Worm (Caenorhabditis elegans) whole organism, L1 larva: Measurements from ENCODE around the gene F10E7.2.
"Not testable (repeated sequence)": the region's sequence is repeated elsewhere in the genome, so short reads cannot be mapped to it uniquely, and the experiment has no call there.

Experiments
- C16A3.4 ChIP-seq: fragments of 150-350 bp; optimal IDR thresholded peaks from 2 replicates; lab custom pipeline; 2014; ENCODE audit warnings: missing biosample characterization, missing genetic modification characterization
- F16B12.6 ChIP-seq: fragments of 150-350 bp; optimal IDR thresholded peaks from 2 replicates; lab custom pipeline; 2014; ENCODE audit warnings: missing biosample characterization, missing genetic modification characterization
- aha-1 ChIP-seq: fragments of 150-350 bp; optimal IDR thresholded peaks from 2 replicates; lab custom pipeline; 2014; ENCODE audit warnings: missing biosample characterization, missing genetic modification characterization
- ama-1 ChIP-seq: fragments of 150-350 bp; optimal IDR thresholded peaks from 2 replicates; lab custom pipeline; 2014
- blmp-1 ChIP-seq: fragments of 150-350 bp; optimal IDR thresholded peaks from 2 replicates; lab custom pipeline; 2014; ENCODE audit warnings: missing biosample characterization, missing genetic modification characterization
- ceh-8 ChIP-seq: fragments of 200-800 bp; sonication (Bioruptor generic); optimal IDR thresholded peaks from 2 replicates; lab custom pipeline; 2018; ENCODE audit warnings: mild to moderate bottlenecking, missing genetic modification characterization, moderate library complexity, missing compliant biosample characterization
- dsc-1 ChIP-seq: sonication (generic microtip); optimal IDR thresholded peaks from 2 replicates; lab custom pipeline; 2016; ENCODE audit warnings: mild to moderate bottlenecking, missing genetic modification characterization, missing compliant biosample characterization
- efl-1 ChIP-seq, 4 experiments: fragments of 150-350 bp; optimal IDR thresholded peaks in 3 of 4; peaks in 1 of 4; 1 replicate in 1 of 4; 2 replicates in 3 of 4; lab custom pipeline; 2014; ENCODE audit warnings: missing biosample characterization in 2 of 4, missing genetic modification characterization in 2 of 4, missing genetic modification reagents in 2 of 4
- efl-3 ChIP-seq: fragments of 200-800 bp; sonication (Bioruptor generic); optimal IDR thresholded peaks from 2 replicates; lab custom pipeline; 2018; ENCODE audit warnings: mild to moderate bottlenecking, missing genetic modification characterization, missing compliant biosample characterization
- elt-2 ChIP-seq: sonication (generic microtip); optimal IDR thresholded peaks from 2 replicates; lab custom pipeline; 2016; ENCODE audit warnings: missing genetic modification characterization, mild to moderate bottlenecking, inconsistent platforms, missing compliant biosample characterization, missing genetic modification reagents
- grh-1 ChIP-seq: fragments of 200-800 bp; sonication (Bioruptor generic); IDR thresholded peaks from 2 replicates; pipeline ENCODE4 v1.3.6; 2022; ENCODE audit warnings: missing genetic modification reagents, missing genetic modification characterization, missing compliant biosample characterization
- isw-1 ChIP-seq: fragments of 200-800 bp; sonication (Bioruptor generic); IDR thresholded peaks from 2 replicates; pipeline ENCODE4 v1.3.6; 2022; ENCODE audit warnings: missing genetic modification characterization, missing compliant biosample characterization
- jun-1 ChIP-seq: fragments of 150-350 bp; optimal IDR thresholded peaks from 2 replicates; lab custom pipeline; 2014; ENCODE audit warnings: missing biosample characterization, missing genetic modification reagents, missing genetic modification characterization
- lin-13 ChIP-seq: fragments of 150-350 bp; optimal IDR thresholded peaks from 2 replicates; lab custom pipeline; 2014; ENCODE audit warnings: missing biosample characterization, missing genetic modification reagents, missing genetic modification characterization
- lin-14 ChIP-seq: fragments of 200-800 bp; sonication (Bioruptor generic); optimal IDR thresholded peaks from 2 replicates; lab custom pipeline; 2018; ENCODE audit warnings: mild to moderate bottlenecking, missing genetic modification characterization, moderate library complexity, missing compliant biosample characterization
- lin-39 ChIP-seq: fragments of 150-350 bp; optimal IDR thresholded peaks from 2 replicates; lab custom pipeline; 2014; ENCODE audit warnings: missing biosample characterization, missing genetic modification reagents, missing genetic modification characterization
- lir-3 ChIP-seq: sonication (generic microtip); optimal IDR thresholded peaks from 2 replicates; lab custom pipeline; 2016; ENCODE audit warnings: mild to moderate bottlenecking, missing genetic modification characterization, moderate library complexity, missing compliant biosample characterization; ENCODE audit not compliant: poor library complexity
- lsy-2 ChIP-seq, 2 experiments: fragments of 150-350 bp; optimal IDR thresholded peaks; 2 replicates each; lab custom pipeline; 2014; ENCODE audit warnings: missing biosample characterization in 2 of 2, missing genetic modification characterization in 2 of 2
- mef-2 ChIP-seq: fragments of 150-350 bp; optimal IDR thresholded peaks from 2 replicates; lab custom pipeline; 2014; ENCODE audit warnings: missing biosample characterization, missing genetic modification characterization
- mep-1 ChIP-seq: fragments of 150-350 bp; optimal IDR thresholded peaks from 2 replicates; lab custom pipeline; 2014; ENCODE audit warnings: missing biosample characterization, missing genetic modification characterization
- nhr-20 ChIP-seq: sonication (generic microtip); optimal IDR thresholded peaks from 2 replicates; lab custom pipeline; 2016; ENCODE audit warnings: mild to moderate bottlenecking, missing genetic modification characterization, missing compliant biosample characterization
- nhr-237 ChIP-seq: fragments of 150-350 bp; optimal IDR thresholded peaks from 2 replicates; lab custom pipeline; 2014; ENCODE audit warnings: missing biosample characterization, missing genetic modification characterization
- nhr-47 ChIP-seq: sonication (generic microtip); optimal IDR thresholded peaks from 2 replicates; lab custom pipeline; 2016; ENCODE audit warnings: mild to moderate bottlenecking, missing genetic modification characterization, moderate library complexity, missing compliant biosample characterization
- nhr-71 ChIP-seq: sonication (generic microtip); optimal IDR thresholded peaks from 2 replicates; lab custom pipeline; 2016; ENCODE audit warnings: mild to moderate bottlenecking, missing genetic modification characterization, moderate library complexity, missing compliant biosample characterization
- nhr-85 ChIP-seq: sonication (generic microtip); peaks from one replicate; lab custom pipeline; 2016; ENCODE audit warnings: missing genetic modification characterization, inconsistent platforms, missing compliant biosample characterization
- pag-3 ChIP-seq: sonication (generic microtip); optimal IDR thresholded peaks from 2 replicates; lab custom pipeline; 2017; ENCODE audit warnings: missing genetic modification characterization, mild to moderate bottlenecking, missing compliant biosample characterization, antibody characterized with exemption, borderline replicate concordance; ENCODE audit not compliant: insufficient read depth
- rnt-1 ChIP-seq: sonication (generic microtip); optimal IDR thresholded peaks from 2 replicates; lab custom pipeline; 2016; ENCODE audit warnings: mild to moderate bottlenecking, missing genetic modification characterization, moderate library complexity, missing compliant biosample characterization
- snu-23 ChIP-seq: sonication (generic microtip); optimal IDR thresholded peaks from 2 replicates; lab custom pipeline; 2016; ENCODE audit warnings: missing genetic modification characterization, missing compliant biosample characterization
- tbx-2 ChIP-seq: sonication (generic microtip); optimal IDR thresholded peaks from 2 replicates; lab custom pipeline; 2016; ENCODE audit warnings: missing genetic modification characterization, missing compliant biosample characterization
- unc-86 ChIP-seq: sonication (generic microtip); optimal IDR thresholded peaks from 2 replicates; lab custom pipeline; 2016; ENCODE audit warnings: missing genetic modification characterization, missing compliant biosample characterization
- xbp-1 ChIP-seq: sonication (generic microtip); optimal IDR thresholded peaks from 2 replicates; lab custom pipeline; 2016; ENCODE audit warnings: missing genetic modification characterization, missing compliant biosample characterization

The F10E7.2 gene

DNA sequence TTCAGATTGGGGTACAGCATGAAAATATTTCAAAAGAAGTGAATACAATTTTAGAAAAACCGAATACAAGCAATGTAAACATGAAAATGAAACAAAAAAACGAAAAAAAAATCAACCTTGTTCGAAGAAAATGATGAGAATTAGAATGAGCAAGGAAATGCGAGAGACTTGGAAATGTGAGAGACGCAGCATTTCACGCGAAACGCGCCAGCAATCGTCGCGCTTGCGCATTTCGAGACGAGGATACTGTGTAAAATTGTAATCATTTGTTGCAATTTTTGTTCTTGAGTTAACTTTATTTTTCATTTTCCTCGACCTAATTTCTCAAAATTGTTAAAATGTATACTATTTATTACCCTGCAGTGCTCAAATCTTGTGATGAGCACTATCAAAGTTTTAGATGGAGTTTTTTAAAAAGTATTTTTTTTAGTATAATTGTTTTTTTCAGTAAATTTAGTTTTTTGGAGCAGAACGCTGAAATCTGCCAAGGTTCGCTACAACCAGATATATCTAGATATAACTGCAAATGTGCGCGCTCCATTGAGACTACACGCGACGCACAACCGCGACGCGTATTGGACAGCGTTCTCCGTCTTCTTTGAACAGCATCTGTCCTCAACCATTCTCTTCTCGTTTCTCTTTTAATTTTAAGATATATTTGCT lies 30.1 kb downstream of the F10E7.2 start, which contains the start of gene fust-1 (continued):
- TF ChIP-seq C16A3.4 (tag; lab: Kevin White, UChicago) (peak; percentile 96), grh-1 (peak; percentile 97), lin-14 (GFP tag; lab: Kevin White, UChicago) (peak; percentile 97), pag-3 (tag; lab: Kevin White, UChicago) (peak; percentile 75), nhr-71 (tag; lab: Kevin White, UChicago) (peak; percentile 98), tbx-2 (tag; lab: Kevin White, UChicago) (peak; percentile 97), isw-1 (GFP tag; lab: Robert Waterston, UW) (peak; percentile 97), mep-1 (tag; lab: Kevin White, UChicago) (peak; percentile 99), unc-86 (peak; percentile 95), aha-1 (tag; lab: Kevin White, UChicago) (peak; percentile 84), dsc-1 (tag; lab: Kevin White, UChicago) (peak; percentile 98), rnt-1 (tag; lab: Kevin White, UChicago) (peak; percentile 97)

ce11 chrII:7153095-7153494 lies 31.1 kb downstream of the F10E7.2 start:
- TF ChIP-seq efl-1 (optimal IDR thresholded peaks at IDR 0.05; lab: Kevin White, UChicago) = not testable (repeated sequence)
- peak in 1 of 2 experiments; percentile 50 for TF ChIP-seq efl-1 (GFP tag; optimal IDR thresholded peaks at IDR 0.05 in 1 of 2; lab: Kevin White, UChicago)

- TF ChIP-seq mep-1 (tag; lab: Kevin White, UChicago) = no peak
- peak; percentile 19 for TF ChIP-seq ceh-8 (GFP tag; lab: Kevin White, UChicago)
- TF ChIP-seq efl-1 (optimal IDR thresholded peaks at IDR 0.05; lab: Kevin White, UChicago) = no peak
- TF ChIP-seq efl-1 (GFP tag; optimal IDR thresholded peaks at IDR 0.05 in 1 of 2; lab: Kevin White, UChicago) = peak in 1 of 2 experiments; percentile 28
- TF ChIP-seq F16B12.6 = no peak
These were observed 32.7 kb downstream of the F10E7.2 start for ce11 chrII:7154711-7155110.

DNA sequence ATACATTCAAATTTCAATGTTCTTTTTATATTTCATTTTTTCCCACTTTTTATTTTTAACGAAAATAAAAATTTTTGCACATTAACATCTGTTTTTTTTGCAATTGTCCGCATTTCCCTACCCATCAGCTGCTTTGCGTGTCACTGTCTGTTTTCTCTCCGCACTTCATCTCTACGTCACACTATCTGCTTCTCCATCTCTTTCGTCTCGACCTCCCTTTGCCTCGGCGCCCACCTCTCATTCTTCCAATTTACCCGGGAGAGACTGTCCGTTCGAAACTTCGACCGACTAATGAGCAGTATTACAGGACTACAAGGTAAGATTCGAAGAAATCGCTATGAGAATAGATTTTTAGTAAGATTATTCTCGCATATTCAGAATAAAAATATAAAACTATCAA lies 33.4 kb downstream of the F10E7.2 start, which contains the start of gene C27H5.2:
Gene C27H5.2, plus strand, starts transcription at position 190 of the 400 bp plus-strand sequence.
- TF ChIP-seq nhr-47 (tag; lab: Kevin White, UChicago) = no peak
- no peak for TF ChIP-seq lin-39 (tag; lab: Kevin White, UChicago)
- peak; percentile 26 for TF ChIP-seq ama-1 (lab: Kevin White, UChicago)
- peak; percentile 13 for TF ChIP-seq nhr-71 (tag; lab: Kevin White, UChicago)
- peak; percentile 12 for TF ChIP-seq xbp-1 (tag; lab: Kevin White, UChicago)
- TF ChIP-seq lin-13 (GFP tag; lab: Kevin White, UChicago) = no peak
- no peak for TF ChIP-seq aha-1 (tag; lab: Kevin White, UChicago)
- TF ChIP-seq nhr-237 (tag; lab: Kevin White, UChicago) = no peak
- no peak for TF ChIP-seq unc-86
- TF ChIP-seq lin-14 (GFP tag; lab: Kevin White, UChicago) = peak; percentile 42
- TF ChIP-seq blmp-1 (tag; lab: Kevin White, UChicago) = peak; percentile 33
- TF ChIP-seq rnt-1 (tag; lab: Kevin White, UChicago) = peak; percentile 18
- TF ChIP-seq lir-3 (tag; lab: Kevin White, UChicago) = no peak
- TF ChIP-seq elt-2 = no peak
- peak; percentile 20 for TF ChIP-seq nhr-85 (tag; lab: Kevin White, UChicago)
- peak in 1 of 2 experiments; percentile 8 for TF ChIP-seq lsy-2 (tag; optimal IDR thresholded peaks at IDR 0.05; lab: Kevin White, UChicago)
- TF ChIP-seq mep-1 (tag; lab: Kevin White, UChicago) = peak; percentile 12
- no peak for TF ChIP-seq nhr-20
- no peak for TF ChIP-seq mef-2 (tag; lab: Kevin White, UChicago)
- TF ChIP-seq jun-1 (tag; lab: Kevin White, UChicago) = no peak
- peak; percentile 4 to 7 for TF ChIP-seq efl-1 (optimal IDR thresholded peaks at IDR 0.05; lab: Kevin White, UChicago)
- TF ChIP-seq efl-1 (GFP tag; optimal IDR thresholded peaks at IDR 0.05 in 1 of 2; lab: Kevin White, UChicago) = no peak
- peak; percentile 5 for TF ChIP-seq snu-23 (GFP tag; lab: Kevin White, UChicago)
- TF ChIP-seq efl-3 (GFP tag; lab: Kevin White, UChicago) = no peak
